Worm (Caenorhabditis elegans): ENCODE results near the gene T28H10.1.
A peak's percentile ranks its signal among the peaks of the same experiment; 100 is the strongest.

T28H10.1 gene

ce11 chrV:12550036-12550626, 46.5 kb downstream of the T28H10.1 start, which contains the start of gene F45D3.3:
F45D3.3 (minus strand) TSS chrV:12550385.
- TF ChIP-seq pha-4 (tag; optimal IDR thresholded peaks at IDR 0.05) (no peak), nhr-11 (tag; optimal IDR thresholded peaks at IDR 0.05) (no peak), ceh-22 (tag; optimal IDR thresholded peaks at IDR 0.05) (no peak), pqm-1 (tag; optimal IDR thresholded peaks at IDR 0.05) (no peak), K02D7.2 (tag; optimal IDR thresholded peaks at IDR 0.05) (no peak), ceh-9 (tag; optimal IDR thresholded peaks at IDR 0.05) (no peak), unc-3 (GFP tag; conservative IDR thresholded peaks at IDR 0.05) (no peak), unc-3 (tag; optimal IDR thresholded peaks at IDR 0.05) (no peak)

DNA sequence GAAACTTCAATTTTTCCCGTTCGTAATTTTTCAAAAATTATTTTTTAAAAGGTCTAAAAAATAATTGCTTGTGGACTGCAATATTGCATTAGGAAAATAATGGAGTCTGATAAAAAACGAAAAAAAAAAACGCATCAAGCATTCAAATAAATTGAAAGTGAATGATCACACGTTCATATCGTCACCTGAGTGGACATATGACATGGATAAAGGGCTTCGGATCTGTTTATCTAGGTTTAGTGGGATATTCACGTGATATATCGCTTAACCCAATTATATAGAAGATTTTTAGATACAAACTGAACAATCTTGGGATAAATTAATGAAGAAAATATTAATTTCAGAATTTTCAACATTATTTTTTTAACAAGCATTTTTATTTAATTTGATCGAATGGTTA, 47.2 kb downstream of the T28H10.1 start:
- peak; percentile 10 for TF ChIP-seq dve-1 (tag; optimal IDR thresholded peaks at IDR 0.05)
- no peak for TF ChIP-seq hlh-15 (tag; optimal IDR thresholded peaks at IDR 0.05)

ce11 chrV:12551638-12552478, 48.3 kb downstream of the T28H10.1 start:
- no peak for TF ChIP-seq nfya-1 (tag; optimal IDR thresholded peaks at IDR 0.05)
- TF ChIP-seq lin-11 (tag; optimal IDR thresholded peaks at IDR 0.05), result no peak
- TF ChIP-seq C08G9.2 (tag; optimal IDR thresholded peaks at IDR 0.05), result no peak
- no peak for TF ChIP-seq unc-42 (tag; optimal IDR thresholded peaks at IDR 0.05)
- TF ChIP-seq ceh-34 (tag; optimal IDR thresholded peaks at IDR 0.05), result no peak
- TF ChIP-seq sox-4 (tag; optimal IDR thresholded peaks at IDR 0.05), result no peak
- no peak for TF ChIP-seq F13H6.1 (tag; optimal IDR thresholded peaks at IDR 0.05)
- TF ChIP-seq T23F11.4 (GFP tag; optimal IDR thresholded peaks at IDR 0.05), result no peak
- TF ChIP-seq syd-9 (tag; optimal IDR thresholded peaks at IDR 0.05), result no peak
- TF ChIP-seq sox-2 (GFP tag; IDR thresholded peaks at IDR 0.05), result no peak
- no peak for TF ChIP-seq pag-3 (tag; optimal IDR thresholded peaks at IDR 0.05; ENCODE audit: borderline replicate concordance)
- no peak for TF ChIP-seq ceh-18 (tag; optimal IDR thresholded peaks at IDR 0.05)
- no peak for TF ChIP-seq che-1 (tag; optimal IDR thresholded peaks at IDR 0.05)
- no peak for TF ChIP-seq pros-1 (tag; optimal IDR thresholded peaks at IDR 0.05)
- TF ChIP-seq mec-3 (tag; optimal IDR thresholded peaks at IDR 0.05; ENCODE audit: borderline replicate concordance), result no peak
- no peak for TF ChIP-seq Y22D7AL.16 (tag; optimal IDR thresholded peaks at IDR 0.05)
- no peak for TF ChIP-seq nhr-11 (tag; optimal IDR thresholded peaks at IDR 0.05)
- TF ChIP-seq sdc-2 (tag; optimal IDR thresholded peaks at IDR 0.05), result no peak

DNA sequence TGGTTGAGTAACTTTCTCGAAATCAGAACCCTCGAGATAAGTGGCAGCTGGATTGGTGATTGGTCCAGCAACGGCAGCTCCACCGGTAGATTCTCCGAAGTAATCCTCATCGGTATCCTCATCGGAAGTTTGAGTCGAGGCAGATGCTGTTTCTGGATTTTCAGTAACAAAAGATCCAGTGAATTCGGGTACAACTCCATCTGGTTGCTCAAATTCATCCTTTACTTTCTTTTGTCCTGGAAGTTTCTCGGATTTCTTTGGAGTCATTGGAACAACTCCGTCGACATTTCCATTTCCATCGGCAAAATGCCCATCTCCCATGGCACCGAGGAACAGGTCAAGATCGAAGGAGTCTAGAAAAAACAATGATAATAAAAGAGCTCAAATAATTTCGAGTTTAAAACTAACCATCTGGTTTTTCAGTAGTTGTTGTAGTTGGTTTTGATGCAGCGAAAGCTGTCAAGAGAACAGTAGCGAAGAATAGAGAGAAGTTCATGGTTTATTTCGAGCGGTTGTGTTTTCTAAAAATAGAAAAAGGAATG, 49.1 kb downstream of the T28H10.1 start, which contains the start of gene F45D3.4:
Gene F45D3.4, minus strand, starts transcription at position 521 of the 542 bp plus-strand sequence.
- TF ChIP-seq odd-2 (tag; optimal IDR thresholded peaks at IDR 0.05), result no peak
- no peak for TF ChIP-seq T23F11.4 (GFP tag; optimal IDR thresholded peaks at IDR 0.05)
- TF ChIP-seq pha-2 (tag; optimal IDR thresholded peaks at IDR 0.05), result no peak
- TF ChIP-seq pax-1 (tag; optimal IDR thresholded peaks at IDR 0.05), result no peak
- TF ChIP-seq K02D7.2 (tag; optimal IDR thresholded peaks at IDR 0.05), result no peak
- TF ChIP-seq elt-2 (tag; optimal IDR thresholded peaks at IDR 0.05), result no peak
- TF ChIP-seq npax-4 (tag; optimal IDR thresholded peaks at IDR 0.05), result no peak
- no peak for TF ChIP-seq F13H6.1 (tag; optimal IDR thresholded peaks at IDR 0.05)
- TF ChIP-seq ceh-31 (tag; optimal IDR thresholded peaks at IDR 0.05), result no peak
- no peak for TF ChIP-seq ceh-6 (GFP tag; optimal IDR thresholded peaks at IDR 0.05)
- no peak for TF ChIP-seq ceh-9 (tag; optimal IDR thresholded peaks at IDR 0.05)
- TF ChIP-seq pros-1 (tag; optimal IDR thresholded peaks at IDR 0.05), result no peak
- no peak for TF ChIP-seq ztf-16 (tag; optimal IDR thresholded peaks at IDR 0.05)
- TF ChIP-seq madf-2 (tag; optimal IDR thresholded peaks at IDR 0.05), result no peak
- TF ChIP-seq sox-2 (GFP tag; IDR thresholded peaks at IDR 0.05), result no peak
- TF ChIP-seq ceh-19 (GFP tag; optimal IDR thresholded peaks at IDR 0.05), result no peak
